Worm (Caenorhabditis elegans) whole organism, L4 larva: ENCODE measurements around the gene srh-195.

Experiments used
- D1046.2 ChIP-seq: fragments of 200-800 bp; sonication (Bioruptor generic); IDR thresholded peaks from 2 replicates; pipeline ENCODE4 v1.3.6; 2022; ENCODE audit warnings: missing genetic modification characterization, missing compliant biosample characterization
- F37D6.2 ChIP-seq: sonication (generic microtip); optimal IDR thresholded peaks from 2 replicates; lab custom pipeline; 2016; ENCODE audit warnings: mild to moderate bottlenecking, missing genetic modification characterization, missing compliant biosample characterization
- T26A8.4 ChIP-seq: fragments of 200-800 bp; sonication (Bioruptor generic); IDR thresholded peaks from 2 replicates; pipeline ENCODE4 v1.3.6; 2022; ENCODE audit warnings: missing genetic modification characterization, missing compliant biosample characterization
- Y48G9A.11 ChIP-seq: fragments of 200-800 bp; sonication (Bioruptor generic); IDR thresholded peaks from 2 replicates; pipeline ENCODE4 v1.3.6; 2022; ENCODE audit warnings: missing genetic modification reagents, missing genetic modification characterization, missing compliant biosample characterization
- Y75B8A.6 ChIP-seq: fragments of 200-800 bp; sonication (Bioruptor generic); IDR thresholded peaks from 2 replicates; pipeline ENCODE4 v1.3.6; 2022; ENCODE audit warnings: missing genetic modification reagents, missing genetic modification characterization, missing compliant biosample characterization
- ZK337.2 ChIP-seq: fragments of 200-800 bp; sonication (Bioruptor generic); IDR thresholded peaks from 2 replicates; pipeline ENCODE4 v1.3.6; 2022; ENCODE audit warnings: missing genetic modification reagents, missing genetic modification characterization, missing compliant biosample characterization
- ZK546.5 ChIP-seq, 2 experiments: sonication (generic microtip); optimal IDR thresholded peaks; 2 replicates each; lab custom pipeline; 2017; ENCODE audit warnings: missing biosample characterization in 2 of 2, missing genetic modification characterization in 2 of 2
- aha-1 ChIP-seq: fragments of 150-350 bp; peaks from one replicate; lab custom pipeline; 2014; ENCODE audit warnings: missing biosample characterization, missing genetic modification characterization
- aly-2 ChIP-seq: sonication (generic microtip); optimal IDR thresholded peaks from 2 replicates; lab custom pipeline; 2018; ENCODE audit warnings: missing biosample characterization, missing genetic modification characterization
- arid-1 ChIP-seq: fragments of 200-800 bp; sonication (Bioruptor generic); conservative IDR thresholded peaks from 2 replicates; pipeline ENCODE4 v1.3.6; 2022; ENCODE audit warnings: missing genetic modification reagents, missing genetic modification characterization, missing compliant biosample characterization
- daf-16 ChIP-seq, 3 experiments: sonication (generic microtip); optimal IDR thresholded peaks; 2 replicates each; lab custom pipeline; 2016 to 2017; ENCODE audit warnings: missing genetic modification characterization in 3 of 3, missing genetic modification reagents in 3 of 3, mild to moderate bottlenecking in 2 of 3, missing compliant biosample characterization in 2 of 3, missing biosample characterization in 1 of 3, moderate library complexity in 1 of 3
- daf-19 ChIP-seq: fragments of 200-800 bp; sonication (Bioruptor generic); conservative IDR thresholded peaks from 2 replicates; pipeline ENCODE4 v1.3.6; 2022; ENCODE audit warnings: missing genetic modification characterization, missing compliant biosample characterization
- dmd-6 ChIP-seq: fragments of 200-800 bp; sonication (Bioruptor generic); IDR thresholded peaks from 2 replicates; pipeline ENCODE4 v1.3.6; 2022; ENCODE audit warnings: missing genetic modification reagents, missing genetic modification characterization, missing compliant biosample characterization
- dmd-9 ChIP-seq: fragments of 200-800 bp; sonication (Bioruptor generic); IDR thresholded peaks from 2 replicates; pipeline ENCODE4 v1.3.6; 2022; ENCODE audit warnings: missing genetic modification reagents, missing genetic modification characterization, missing compliant biosample characterization
- duxl-1 ChIP-seq: sonication (generic microtip); optimal IDR thresholded peaks from 2 replicates; lab custom pipeline; 2016; ENCODE audit warnings: mild to moderate bottlenecking, missing genetic modification characterization, moderate library complexity, missing compliant biosample characterization; ENCODE audit not compliant: poor library complexity
- dve-1 ChIP-seq: sonication (generic microtip); optimal IDR thresholded peaks from 2 replicates; lab custom pipeline; 2017; ENCODE audit warnings: antibody characterized with exemption, mild to moderate bottlenecking, missing genetic modification characterization, missing compliant biosample characterization; ENCODE audit not compliant: insufficient read depth
- hif-1 ChIP-seq, 2 experiments: sonication (generic microtip); optimal IDR thresholded peaks; 2 replicates each; lab custom pipeline; 2016 to 2017; ENCODE audit warnings: missing compliant biosample characterization in 2 of 2, missing genetic modification characterization in 2 of 2, missing genetic modification reagents in 2 of 2, missing genotype in 2 of 2, mild to moderate bottlenecking in 1 of 2
- hlh-11 ChIP-seq: fragments of 200-800 bp; sonication (Bioruptor generic); optimal IDR thresholded peaks from 2 replicates; lab custom pipeline; 2018; ENCODE audit warnings: mild to moderate bottlenecking, missing genetic modification characterization, missing compliant biosample characterization
- hlh-30 ChIP-seq: sonication (generic microtip); optimal IDR thresholded peaks from 2 replicates; lab custom pipeline; 2017; ENCODE audit warnings: antibody characterized with exemption, mild to moderate bottlenecking, missing genetic modification characterization, missing compliant biosample characterization; ENCODE audit not compliant: insufficient read depth
- lim-7 ChIP-seq: fragments of 200-800 bp; sonication (Bioruptor generic); IDR thresholded peaks from 2 replicates; pipeline ENCODE4 v1.3.6; 2022; ENCODE audit warnings: missing genetic modification characterization, missing compliant biosample characterization
- lin-1 ChIP-seq: fragments of 200-800 bp; sonication (Bioruptor generic); IDR thresholded peaks from 2 replicates; pipeline ENCODE4 v1.3.6; 2022; ENCODE audit warnings: missing genetic modification reagents, missing genetic modification characterization, missing compliant biosample characterization
- lin-29 ChIP-seq: fragments of 200-800 bp; sonication (Bioruptor generic); IDR thresholded peaks from 2 replicates; pipeline ENCODE4 v1.3.6; 2022; ENCODE audit warnings: missing genetic modification reagents, missing genetic modification characterization, missing compliant biosample characterization
- lin-38 ChIP-seq: fragments of 200-800 bp; sonication (Bioruptor generic); IDR thresholded peaks from 2 replicates; pipeline ENCODE4 v1.3.6; 2022; ENCODE audit warnings: missing genetic modification reagents, missing genetic modification characterization, missing compliant biosample characterization
- nhr-10 ChIP-seq: fragments of 150-350 bp; optimal IDR thresholded peaks from 2 replicates; lab custom pipeline; 2014; ENCODE audit warnings: missing biosample characterization, missing genetic modification characterization
- nhr-28 ChIP-seq: fragments of 150-350 bp; optimal IDR thresholded peaks from 2 replicates; lab custom pipeline; 2014; ENCODE audit warnings: missing biosample characterization, missing genetic modification characterization
- nhr-42 ChIP-seq: fragments of 200-800 bp; sonication (Bioruptor generic); IDR thresholded peaks from 2 replicates; pipeline ENCODE4 v1.3.6; 2022; ENCODE audit warnings: missing genetic modification characterization, missing compliant biosample characterization
- nhr-77 ChIP-seq: fragments of 150-350 bp; optimal IDR thresholded peaks from 2 replicates; lab custom pipeline; 2014; ENCODE audit warnings: missing biosample characterization, missing genetic modification characterization
- php-3 ChIP-seq: fragments of 200-800 bp; sonication (Bioruptor generic); IDR thresholded peaks from 2 replicates; pipeline ENCODE4 v1.3.6; 2022; ENCODE audit warnings: missing genetic modification reagents, missing genetic modification characterization, missing compliant biosample characterization
- pqm-1 ChIP-seq: sonication (generic microtip); optimal IDR thresholded peaks from 2 replicates; lab custom pipeline; 2017; ENCODE audit warnings: missing biosample characterization, missing genetic modification characterization
- set-16 ChIP-seq: fragments of 200-800 bp; sonication (Bioruptor generic); IDR thresholded peaks from 2 replicates; pipeline ENCODE4 v1.3.6; 2022; ENCODE audit warnings: missing genetic modification reagents, missing genetic modification characterization, missing compliant biosample characterization
- skn-1 ChIP-seq: fragments of 150-350 bp; optimal IDR thresholded peaks from 2 replicates; lab custom pipeline; 2014; ENCODE audit warnings: missing biosample characterization, missing genetic modification characterization
- snpc-1.2 ChIP-seq: fragments of 200-800 bp; sonication (Bioruptor generic); IDR thresholded peaks from 2 replicates; pipeline ENCODE4 v1.3.6; 2022; ENCODE audit warnings: missing genetic modification reagents, missing genetic modification characterization, missing compliant biosample characterization
- spr-3 ChIP-seq: fragments of 200-800 bp; sonication (Bioruptor generic); optimal IDR thresholded peaks from 2 replicates; lab custom pipeline; 2018; ENCODE audit warnings: mild to moderate bottlenecking, missing genetic modification characterization, missing compliant biosample characterization
- unc-62 ChIP-seq, 3 experiments: fragments of 150-350 bp in 1 of 3; sonication (generic microtip); optimal IDR thresholded peaks in 2 of 3; peaks in 1 of 3; 1 replicate in 1 of 3; 2 replicates in 2 of 3; lab custom pipeline; 2014 to 2017; ENCODE audit warnings: missing biosample characterization in 3 of 3, missing genetic modification characterization in 3 of 3, missing genetic modification reagents in 3 of 3, missing genotype in 1 of 3

srh-195 gene

DNA sequence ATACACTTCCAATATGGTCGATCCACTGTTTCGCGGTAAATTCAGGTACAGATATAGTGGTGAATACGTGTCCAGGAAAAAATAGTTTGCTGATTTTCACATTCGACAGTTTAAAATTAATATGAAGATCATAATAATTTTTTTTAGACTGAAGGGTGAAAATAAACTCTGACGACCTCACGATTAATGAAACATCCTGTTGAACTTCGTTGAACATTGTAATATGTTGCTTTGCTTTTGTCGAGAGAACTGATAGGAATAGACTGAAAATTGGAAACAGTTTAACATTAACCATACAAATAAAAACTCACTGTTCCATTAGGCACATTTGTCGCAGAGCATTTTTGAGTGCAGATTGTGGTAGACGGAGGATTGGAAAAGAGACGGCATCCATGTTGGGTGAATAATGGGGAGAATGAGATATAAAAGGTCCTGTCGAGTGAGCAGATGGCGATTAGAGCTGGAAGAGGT lies 23.2 kb downstream of the srh-195 start, which contains the start of gene fbxb-37:
Gene fbxb-37 (minus strand): TSS at position 421 of the 471 bp plus-strand sequence.
- TF ChIP-seq unc-62 (GFP tag; optimal IDR thresholded peaks at IDR 0.05 in 1 of 2; lab: Kevin White, UChicago) (peak in 1 of 2 experiments; percentile 92), unc-62 (tag; optimal IDR thresholded peaks at IDR 0.05; lab: Kevin White, UChicago) (no peak), lim-7 (GFP tag; lab: Robert Waterston, UW) (no peak)

DNA sequence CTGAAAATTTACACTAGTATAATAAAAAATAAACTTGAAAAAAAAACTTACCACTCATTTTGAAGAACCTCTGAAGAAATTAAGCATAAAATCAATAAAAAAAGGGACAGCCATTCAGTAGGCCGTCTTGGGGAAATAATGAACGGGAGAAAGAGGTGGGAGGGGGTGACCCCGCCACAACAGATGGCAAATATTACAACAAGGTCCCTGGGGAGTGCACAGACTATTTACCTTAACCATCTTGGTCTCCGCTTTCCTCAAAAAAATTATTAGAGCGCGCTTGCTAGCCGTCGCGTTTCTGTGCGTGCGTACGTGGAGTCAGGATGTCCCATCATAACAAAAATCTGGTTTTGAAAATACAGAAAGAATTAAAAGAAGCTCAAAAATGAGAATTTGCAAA lies 24.7 kb downstream of the srh-195 start, which contains the start of gene T16A1.10:
Gene T16A1.10 (minus strand): TSS at position 123 of the 400 bp plus-strand sequence.
- TF ChIP-seq unc-62 (GFP tag; optimal IDR thresholded peaks at IDR 0.05 in 1 of 2; lab: Kevin White, UChicago) (peak in 1 of 2 experiments; percentile 11), unc-62 (tag; optimal IDR thresholded peaks at IDR 0.05; lab: Kevin White, UChicago) (no peak), Y75B8A.6 (GFP tag; lab: Robert Waterston, UW) (no peak)

DNA sequence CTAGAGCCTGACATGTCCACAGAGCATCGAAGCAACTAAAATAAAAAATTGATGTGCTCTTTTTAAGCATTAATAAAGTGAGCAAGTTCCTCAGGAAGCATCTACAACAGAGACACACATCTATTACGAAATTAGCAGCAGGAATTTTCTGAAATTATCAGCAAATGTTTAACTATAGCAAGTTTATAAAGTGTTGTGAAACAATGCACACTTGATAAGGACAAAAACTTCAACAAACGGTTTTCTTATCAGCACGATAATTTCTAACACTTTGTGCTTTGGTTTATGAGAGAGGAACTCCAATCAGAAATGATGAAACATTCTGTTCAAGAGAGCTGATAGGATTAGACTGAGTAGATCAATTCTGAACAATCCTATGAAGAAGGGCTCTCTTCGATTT lies 26.1 kb downstream of the srh-195 start, which contains the start of gene trpl-5:
Gene trpl-5 (minus strand): TSS at position 32 of the 400 bp plus-strand sequence.
- no peak for TF ChIP-seq nhr-42 (GFP tag; lab: Robert Waterston, UW)
- no peak for TF ChIP-seq Y48G9A.11
- TF ChIP-seq pqm-1: peak; percentile 99
- no peak for TF ChIP-seq daf-16 (GFP tag; optimal IDR thresholded peaks at IDR 0.05; lab: Kevin White, UChicago)
- TF ChIP-seq daf-16 (tag; optimal IDR thresholded peaks at IDR 0.05; lab: Kevin White, UChicago): no peak
- TF ChIP-seq hlh-11 (tag; lab: Kevin White, UChicago): peak; percentile 43
- TF ChIP-seq Y75B8A.6 (GFP tag; lab: Robert Waterston, UW): no peak
- peak; percentile 82 for TF ChIP-seq nhr-28
- no peak for TF ChIP-seq snpc-1.2 (GFP tag; lab: Robert Waterston, UW)
- TF ChIP-seq php-3 (GFP tag; lab: Robert Waterston, UW): peak; percentile 44; the same call in 1 of the 2 replicates
- no peak for TF ChIP-seq D1046.2 (GFP tag; lab: Robert Waterston, UW)
- TF ChIP-seq daf-19: no peak
- TF ChIP-seq spr-3 (GFP tag; lab: Kevin White, UChicago): no peak
- no peak for TF ChIP-seq F37D6.2 (tag; lab: Kevin White, UChicago)
- TF ChIP-seq ZK546.5 (tag; optimal IDR thresholded peaks at IDR 0.05; lab: Kevin White, UChicago): no peak
- TF ChIP-seq nhr-77 (tag; lab: Kevin White, UChicago): peak; percentile 65
- TF ChIP-seq dmd-6: peak; percentile 70
- no peak for TF ChIP-seq nhr-10 (tag; lab: Kevin White, UChicago)
- no peak for TF ChIP-seq duxl-1
- TF ChIP-seq T26A8.4: no peak
- TF ChIP-seq lin-1 (GFP tag; lab: Robert Waterston, UW): peak; percentile 72; the same call in 1 of the 2 replicates
- no peak for TF ChIP-seq arid-1 (GFP tag; lab: Robert Waterston, UW)
- TF ChIP-seq, all 104 proteins: peak for 7

DNA sequence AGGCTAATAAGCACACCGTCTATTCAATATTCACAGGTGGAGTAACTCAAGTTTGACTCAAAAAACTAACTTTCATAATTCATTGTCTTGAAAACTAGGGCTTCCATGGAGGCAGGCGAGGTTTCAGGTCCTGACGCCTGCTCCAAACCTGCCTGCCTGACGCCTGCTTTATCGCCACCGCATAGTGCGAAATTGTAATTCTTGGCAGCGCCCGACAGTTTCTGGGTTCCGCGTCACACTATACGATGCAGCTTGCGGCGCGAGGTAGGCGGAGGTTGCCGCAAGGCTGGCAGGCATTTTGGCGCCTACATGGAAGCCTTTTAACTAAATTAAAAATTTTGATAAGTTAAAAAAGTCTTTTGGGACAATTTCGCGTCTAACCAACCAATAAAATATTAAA lies 29.5 kb downstream of the srh-195 start:
- peak; percentile 56; the same call in 1 of the 2 replicates for TF ChIP-seq set-16 (GFP tag; lab: Robert Waterston, UW)
- TF ChIP-seq lin-38 (GFP tag; lab: Robert Waterston, UW): no peak

DNA sequence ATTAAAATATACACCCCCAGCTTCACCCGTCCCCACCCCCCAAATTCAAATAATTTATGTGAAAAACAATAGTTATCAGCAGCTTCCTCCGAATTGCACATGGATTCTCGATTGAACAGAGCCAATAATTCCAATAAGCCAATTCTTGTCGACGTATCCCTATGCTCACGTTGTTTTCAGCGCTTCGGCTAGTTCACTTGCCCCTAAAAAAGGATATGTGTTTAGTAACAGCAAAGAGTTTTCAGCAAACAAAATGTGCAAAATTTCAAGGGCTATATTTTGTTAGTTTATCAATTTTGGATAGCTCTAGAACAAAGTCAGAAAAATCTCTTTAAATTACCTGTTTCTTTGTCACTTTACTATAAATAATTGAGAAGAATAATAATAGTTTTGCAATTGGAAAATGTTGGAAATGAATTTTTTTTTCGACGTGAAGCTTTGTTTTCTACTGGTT lies 32.9 kb downstream of the srh-195 start, which contains the start of the genes T16A1.5 and fbxc-49:
Gene T16A1.5 (minus strand): TSS at position 101 of the 454 bp plus-strand sequence.
Gene fbxc-49 (plus strand): TSS at position 404 of the 454 bp plus-strand sequence.
- TF ChIP-seq unc-62 (GFP tag; optimal IDR thresholded peaks at IDR 0.05 in 1 of 2; lab: Kevin White, UChicago): no peak
- no peak for TF ChIP-seq unc-62 (tag; optimal IDR thresholded peaks at IDR 0.05; lab: Kevin White, UChicago)
- peak; percentile 37; the same call in 1 of the 2 replicates for TF ChIP-seq ZK337.2
- no peak for TF ChIP-seq ZK546.5 (tag; optimal IDR thresholded peaks at IDR 0.05; lab: Kevin White, UChicago)
- TF ChIP-seq dmd-9: no peak
- no peak for TF ChIP-seq aly-2
- TF ChIP-seq duxl-1: no peak
- no peak for TF ChIP-seq hlh-30 (tag; lab: Kevin White, UChicago)
- TF ChIP-seq aha-1 (tag; lab: Kevin White, UChicago): peak; percentile 74
- no peak for TF ChIP-seq hif-1 (tag; optimal IDR thresholded peaks at IDR 0.05; lab: Kevin White, UChicago)
- no peak for TF ChIP-seq lim-7 (GFP tag; lab: Robert Waterston, UW)
- no peak for TF ChIP-seq lin-29 (GFP tag; lab: Robert Waterston, UW)
- TF ChIP-seq dve-1: no peak
- TF ChIP-seq hlh-11 (tag; lab: Kevin White, UChicago): no peak
- TF ChIP-seq skn-1 (tag; lab: Kevin White, UChicago): no peak
